Fruit fly (Drosophila melanogaster) whole organism, prepupa: Measurements from ENCODE around the gene PAN3.
A peak's percentile ranks its signal among the peaks of the same experiment; 100 is the strongest.

Experiments used
- Blimp-1 ChIP-seq: fragments of 200-800 bp; sonication (Bioruptor generic); optimal IDR thresholded peaks from 3 replicates; lab custom pipeline; 2017; ENCODE audit warnings: missing biosample characterization, missing genetic modification characterization, mild to moderate bottlenecking, moderate library complexity, missing genetic modification reagents
- CG10669 ChIP-seq: fragments of 200-800 bp; sonication (Bioruptor generic); optimal IDR thresholded peaks from 3 replicates; lab custom pipeline; 2018; ENCODE audit warnings: missing biosample characterization, mild to moderate bottlenecking, missing genetic modification characterization, moderate library complexity
- CG11294 ChIP-seq: fragments of 200-800 bp; sonication (Bioruptor generic); IDR thresholded peaks from 2 replicates; pipeline ENCODE4 v1.3.6; 2022; ENCODE audit warnings: missing biosample characterization, missing genetic modification characterization
- CG11762 ChIP-seq: fragments of 200-800 bp; sonication (Bioruptor generic); optimal IDR thresholded peaks from 3 replicates; lab custom pipeline; 2016; ENCODE audit warnings: missing biosample characterization, missing genetic modification characterization; ENCODE audit not compliant: insufficient read depth
- CG11902 ChIP-seq: fragments of 200-800 bp; sonication (Bioruptor generic); optimal IDR thresholded peaks from 3 replicates; lab custom pipeline; 2016; ENCODE audit warnings: missing biosample characterization, missing genetic modification characterization
- CG1621 ChIP-seq: fragments of 200-800 bp; sonication (Bioruptor generic); optimal IDR thresholded peaks from 3 replicates; lab custom pipeline; 2018; ENCODE audit warnings: missing biosample characterization, mild to moderate bottlenecking, missing genetic modification characterization
- CG16779 ChIP-seq: fragments of 200-800 bp; sonication (Bioruptor generic); optimal IDR thresholded peaks from 3 replicates; lab custom pipeline; 2017; ENCODE audit warnings: missing biosample characterization, mild to moderate bottlenecking, missing genetic modification characterization
- CG3032 ChIP-seq: fragments of 200-800 bp; optimal IDR thresholded peaks from 2 replicates; lab custom pipeline; 2019; ENCODE audit warnings: missing biosample characterization, mild to moderate bottlenecking, missing genetic modification characterization, moderate library complexity
- CG31627 ChIP-seq: fragments of 200-800 bp; sonication (Bioruptor generic); optimal IDR thresholded peaks from 3 replicates; lab custom pipeline; 2016; ENCODE audit warnings: missing biosample characterization, missing genetic modification characterization
- CG32006 ChIP-seq: fragments of 200-800 bp; sonication (Bioruptor generic); optimal IDR thresholded peaks from 3 replicates; lab custom pipeline; 2017; ENCODE audit warnings: missing biosample characterization, mild to moderate bottlenecking, missing genetic modification characterization
- CG34406 ChIP-seq: fragments of 200-800 bp; sonication (Bioruptor generic); optimal IDR thresholded peaks from 3 replicates; lab custom pipeline; 2016; ENCODE audit warnings: missing biosample characterization, missing genetic modification characterization
- CG6163 ChIP-seq: fragments of 200-800 bp; sonication (Bioruptor generic); IDR thresholded peaks from 3 replicates; pipeline ENCODE4 v1.3.6; 2022; ENCODE audit warnings: missing biosample characterization, missing genetic modification characterization
- CG6276 ChIP-seq: fragments of 200-800 bp; sonication (Bioruptor generic); optimal IDR thresholded peaks from 2 replicates; lab custom pipeline; 2017; ENCODE audit warnings: missing biosample characterization, mild to moderate bottlenecking, missing genetic modification characterization
- CG6792 ChIP-seq: fragments of 200-800 bp; sonication (Bioruptor generic); optimal IDR thresholded peaks from 3 replicates; lab custom pipeline; 2016; ENCODE audit warnings: missing biosample characterization, missing genetic modification characterization
- CG6808 ChIP-seq: fragments of 200-800 bp; sonication (Bioruptor generic); optimal IDR thresholded peaks from 3 replicates; lab custom pipeline; 2017; ENCODE audit warnings: missing biosample characterization, missing genetic modification characterization, mild to moderate bottlenecking, moderate library complexity, missing genetic modification reagents
- CG6854 ChIP-seq: fragments of 200-800 bp; sonication (Bioruptor generic); optimal IDR thresholded peaks from 2 replicates; lab custom pipeline; 2017; ENCODE audit warnings: missing biosample characterization, mild to moderate bottlenecking, missing genetic modification characterization
- CG7368 ChIP-seq: fragments of 200-800 bp; sonication (Bioruptor generic); optimal IDR thresholded peaks from 3 replicates; lab custom pipeline; 2016; ENCODE audit warnings: missing biosample characterization, missing genetic modification characterization
- CG8319 ChIP-seq: fragments of 200-800 bp; sonication (Bioruptor generic); optimal IDR thresholded peaks from 3 replicates; lab custom pipeline; 2016; ENCODE audit warnings: missing biosample characterization, missing genetic modification characterization
- CG8632 ChIP-seq: fragments of 200-800 bp; sonication (Bioruptor generic); optimal IDR thresholded peaks from 3 replicates; lab custom pipeline; 2016; ENCODE audit warnings: missing biosample characterization, missing genetic modification characterization
- CG9139 ChIP-seq: fragments of 200-800 bp; sonication (Bioruptor generic); optimal IDR thresholded peaks from 3 replicates; lab custom pipeline; 2017; ENCODE audit warnings: missing biosample characterization, mild to moderate bottlenecking, missing genetic modification characterization
- Eip78C ChIP-seq: fragments of 200-800 bp; sonication (Bioruptor generic); peaks from one replicate; lab custom pipeline; 2016; ENCODE audit warnings: missing biosample characterization, missing genetic modification characterization
- Eip93F ChIP-seq: fragments of 200-800 bp; sonication (Bioruptor generic); optimal IDR thresholded peaks from 2 replicates; lab custom pipeline; 2016; ENCODE audit warnings: missing biosample characterization, mild to moderate bottlenecking, missing genetic modification characterization
- Ets96B ChIP-seq: fragments of 200-800 bp; optimal IDR thresholded peaks from 2 replicates; lab custom pipeline; 2019; ENCODE audit warnings: missing biosample characterization, mild to moderate bottlenecking, missing genetic modification characterization, moderate library complexity
- Gug ChIP-seq: fragments of 200-800 bp; sonication (Bioruptor generic); IDR thresholded peaks from 2 replicates; pipeline ENCODE4 v1.3.6; 2022; ENCODE audit warnings: missing biosample characterization, missing genetic modification characterization
- Hr38 ChIP-seq: sonication (Bioruptor generic); optimal IDR thresholded peaks from 2 replicates; lab custom pipeline; 2016; ENCODE audit warnings: missing biosample characterization, missing genetic modification characterization
- Hr4 ChIP-seq: fragments of 200-800 bp; sonication (Bioruptor generic); optimal IDR thresholded peaks from 3 replicates; lab custom pipeline; 2016; ENCODE audit warnings: missing biosample characterization, missing genetic modification characterization
- Lpt ChIP-seq: fragments of 200-800 bp; sonication (Bioruptor generic); optimal IDR thresholded peaks from 3 replicates; lab custom pipeline; 2016; ENCODE audit warnings: missing biosample characterization, missing genetic modification characterization
- Met ChIP-seq: fragments of 200-800 bp; sonication (Bioruptor generic); optimal IDR thresholded peaks from 3 replicates; lab custom pipeline; 2016; ENCODE audit warnings: missing biosample characterization, missing genetic modification characterization
- OdsH ChIP-seq: fragments of 200-800 bp; sonication (Bioruptor generic); optimal IDR thresholded peaks from 3 replicates; lab custom pipeline; 2016; ENCODE audit warnings: missing biosample characterization, missing genetic modification characterization
- Sox102F ChIP-seq: fragments of 200-800 bp; sonication (Bioruptor generic); optimal IDR thresholded peaks from 2 replicates; lab custom pipeline; 2016; ENCODE audit warnings: missing biosample characterization, mild to moderate bottlenecking, missing genetic modification characterization
- Sox14 ChIP-seq: fragments of 200-800 bp; sonication (Bioruptor generic); optimal IDR thresholded peaks from 3 replicates; lab custom pipeline; 2016; ENCODE audit warnings: missing biosample characterization, missing genetic modification characterization
- Sox15 ChIP-seq: fragments of 200-800 bp; sonication (Bioruptor generic); optimal IDR thresholded peaks from 3 replicates; lab custom pipeline; 2016; ENCODE audit warnings: missing biosample characterization, missing genetic modification characterization
- achi ChIP-seq: fragments of 200-800 bp; sonication (Bioruptor generic); optimal IDR thresholded peaks from 3 replicates; lab custom pipeline; 2016; ENCODE audit warnings: missing biosample characterization, missing genetic modification characterization
- acj6 ChIP-seq: fragments of 200-800 bp; sonication (Bioruptor generic); optimal IDR thresholded peaks from 3 replicates; lab custom pipeline; 2016; ENCODE audit warnings: missing biosample characterization, missing genetic modification characterization
- cyc ChIP-seq: fragments of 200-800 bp; sonication (Bioruptor generic); optimal IDR thresholded peaks from 3 replicates; lab custom pipeline; 2016; ENCODE audit warnings: missing biosample characterization, missing genetic modification characterization
- dac ChIP-seq: fragments of 200-800 bp; sonication (Bioruptor generic); optimal IDR thresholded peaks from 2 replicates; lab custom pipeline; 2017; ENCODE audit warnings: missing biosample characterization, mild to moderate bottlenecking, missing genetic modification characterization
- dsx ChIP-seq: fragments of 200-800 bp; optimal IDR thresholded peaks from 3 replicates; lab custom pipeline; 2019; ENCODE audit warnings: missing biosample characterization, mild to moderate bottlenecking, missing genetic modification characterization, moderate library complexity; ENCODE audit not compliant: poor library complexity, severe bottlenecking
- esn ChIP-seq: fragments of 200-800 bp; sonication (Bioruptor generic); optimal IDR thresholded peaks from 2 replicates; lab custom pipeline; 2016; ENCODE audit warnings: missing biosample characterization, mild to moderate bottlenecking, missing genetic modification characterization, moderate library complexity
- fd59A ChIP-seq: fragments of 200-800 bp; sonication (Bioruptor generic); optimal IDR thresholded peaks from 2 replicates; lab custom pipeline; 2017; ENCODE audit warnings: missing biosample characterization, mild to moderate bottlenecking, missing genetic modification characterization, missing genetic modification reagents
- fd85E ChIP-seq: fragments of 200-800 bp; sonication (Bioruptor generic); optimal IDR thresholded peaks from 3 replicates; lab custom pipeline; 2016; ENCODE audit warnings: missing biosample characterization, missing genetic modification characterization
- lz ChIP-seq: fragments of 200-800 bp; sonication (Bioruptor generic); optimal IDR thresholded peaks from 3 replicates; lab custom pipeline; 2016; ENCODE audit warnings: missing biosample characterization, missing genetic modification characterization
- net ChIP-seq: fragments of 200-800 bp; sonication (Bioruptor generic); optimal IDR thresholded peaks from 3 replicates; lab custom pipeline; 2016; ENCODE audit warnings: missing biosample characterization, missing genetic modification characterization
- pdm3 ChIP-seq: fragments of 200-800 bp; sonication (Bioruptor generic); optimal IDR thresholded peaks from 3 replicates; lab custom pipeline; 2016; ENCODE audit warnings: missing biosample characterization, missing genetic modification characterization
- salr ChIP-seq, 2 experiments: fragments of 200-800 bp; sonication (Bioruptor generic); optimal IDR thresholded peaks; 3 replicates each; lab custom pipeline; 2016 to 2018; ENCODE audit warnings: missing biosample characterization in 2 of 2, missing genetic modification characterization in 2 of 2, mild to moderate bottlenecking in 1 of 2
- ss ChIP-seq, 2 experiments: fragments of 200-800 bp; sonication (Bioruptor generic); optimal IDR thresholded peaks; 2 replicates in 1 of 2; 3 replicates in 1 of 2; lab custom pipeline; 2017 to 2018; ENCODE audit warnings: mild to moderate bottlenecking in 2 of 2, missing biosample characterization in 2 of 2, missing genetic modification characterization in 2 of 2, moderate library complexity in 1 of 2
- svp ChIP-seq: fragments of 200-800 bp; sonication (Bioruptor generic); peaks from one replicate; lab custom pipeline; 2016; ENCODE audit warnings: missing biosample characterization, missing genetic modification characterization
- topi ChIP-seq: fragments of 200-800 bp; sonication (Bioruptor generic); optimal IDR thresholded peaks from 3 replicates; lab custom pipeline; 2016; ENCODE audit warnings: missing biosample characterization, missing genetic modification characterization
- vri ChIP-seq: fragments of 200-800 bp; sonication (Bioruptor generic); optimal IDR thresholded peaks from 3 replicates; lab custom pipeline; 2016; ENCODE audit warnings: missing biosample characterization, mild to moderate bottlenecking, missing genetic modification characterization

Gene PAN3

DNA sequence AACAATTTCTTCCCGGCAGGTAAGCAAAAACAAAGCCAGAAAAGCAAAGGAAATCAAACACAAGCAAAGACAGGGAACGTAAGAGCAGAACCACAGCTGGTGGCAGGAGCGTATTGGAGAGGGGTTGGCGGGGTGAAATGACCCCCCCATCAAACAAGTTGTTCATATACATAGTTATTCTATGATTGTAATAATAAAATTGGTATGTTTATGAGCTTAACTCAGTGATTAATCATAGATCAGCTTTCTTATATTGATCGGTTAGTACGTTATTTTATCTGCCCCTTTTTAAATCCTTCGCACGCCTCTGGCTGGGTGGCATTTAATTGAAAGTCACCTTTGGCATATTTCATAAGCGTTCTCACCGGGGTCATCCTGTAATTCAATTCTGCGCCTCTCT is 2.5 kb downstream of the PAN3 start (continued):
- TF ChIP-seq CG1621 (tag; lab: Kevin White, UChicago) (peak; percentile 55), CG32006 (GFP tag; lab: Kevin White, UChicago) (peak; percentile 26), lz (GFP tag; lab: Kevin White, UChicago) (peak; percentile 51), acj6 (GFP tag; lab: Kevin White, UChicago) (peak; percentile 51), dac (GFP tag; lab: Kevin White, UChicago) (no peak), fd85E (GFP tag; lab: Kevin White, UChicago) (no peak), Ets96B (tag; lab: Kevin White, UChicago) (peak; percentile 66), CG11902 (GFP tag; lab: Kevin White, UChicago) (peak; percentile 43), Blimp-1 (GFP tag; lab: Kevin White, UChicago) (no peak), cyc (GFP tag; lab: Kevin White, UChicago) (peak; percentile 51), CG6854 (GFP tag; lab: Kevin White, UChicago) (no peak), Hr4 (GFP tag; lab: Kevin White, UChicago) (peak; percentile 0), Met (GFP tag; lab: Kevin White, UChicago) (peak; percentile 61), CG16779 (tag; lab: Kevin White, UChicago) (no peak), Gug (GFP tag; lab: Robert Waterston, UW) (no peak; the same call in 1 of the 2 replicates)

DNA sequence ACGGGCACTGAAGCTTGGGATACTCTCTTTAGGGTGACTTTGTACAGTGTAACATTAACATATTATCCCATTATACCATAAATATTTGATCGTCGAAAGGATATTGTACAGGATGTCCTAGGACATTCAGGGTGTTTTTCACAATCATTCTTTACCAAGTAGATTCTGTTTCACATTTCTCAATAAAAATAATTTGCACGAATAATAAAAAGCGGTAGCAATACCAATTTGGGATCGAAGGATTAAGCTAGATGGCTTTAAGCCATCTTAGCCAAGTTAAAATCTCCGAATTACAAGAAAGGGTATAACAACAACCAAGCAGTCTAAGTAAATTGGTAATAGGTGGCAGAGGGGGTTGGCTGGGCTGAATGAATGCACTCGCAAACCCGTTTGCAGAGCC is 3.4 kb downstream of the PAN3 start:
- peak; percentile 55 for TF ChIP-seq achi (GFP tag; lab: Kevin White, UChicago)
- no peak for TF ChIP-seq CG1621 (tag; lab: Kevin White, UChicago)
- TF ChIP-seq esn (GFP tag; lab: Kevin White, UChicago): peak; percentile 66
- TF ChIP-seq CG7368 (GFP tag; lab: Kevin White, UChicago): peak; percentile 26
- peak; percentile 27 for TF ChIP-seq Blimp-1 (GFP tag; lab: Kevin White, UChicago)
- TF ChIP-seq CG11294 (GFP tag; lab: Robert Waterston, UW): no peak
- peak; percentile 8; the same call in 1 of the 3 replicates for TF ChIP-seq CG6163 (GFP tag; lab: Robert Waterston, UW)
- TF ChIP-seq Hr4 (GFP tag; lab: Kevin White, UChicago): peak; percentile 6
- TF ChIP-seq svp: peak; percentile 88
- TF ChIP-seq CG34406: peak; percentile 48
- peak; percentile 44 for TF ChIP-seq Sox15
- peak; percentile 44 for TF ChIP-seq pdm3 (GFP tag; lab: Kevin White, UChicago)
- TF ChIP-seq CG6808 (GFP tag; lab: Kevin White, UChicago): peak; percentile 48
- peak; percentile 51 for TF ChIP-seq CG8632 (GFP tag; lab: Kevin White, UChicago)
- TF ChIP-seq CG10669: peak; percentile 29
- TF ChIP-seq CG3032 (tag; lab: Kevin White, UChicago): peak; percentile 59
- peak; percentile 16 for TF ChIP-seq vri (GFP tag; lab: Kevin White, UChicago)
- TF ChIP-seq CG6276 (GFP tag; lab: Kevin White, UChicago): no peak
- peak; percentile 45 for TF ChIP-seq acj6 (GFP tag; lab: Kevin White, UChicago)
- no peak for TF ChIP-seq Eip93F (GFP tag; lab: Kevin White, UChicago)
- TF ChIP-seq fd59A (GFP tag; lab: Kevin White, UChicago): no peak
- TF ChIP-seq Lpt (GFP tag; lab: Kevin White, UChicago): no peak
- peak; percentile 79 for TF ChIP-seq Met (GFP tag; lab: Kevin White, UChicago)
- no peak for TF ChIP-seq ss (GFP tag; optimal IDR thresholded peaks at IDR 0.05; lab: Kevin White, UChicago)
- peak; percentile 47 for TF ChIP-seq Sox102F (GFP tag; lab: Kevin White, UChicago)
- TF ChIP-seq CG6854 (GFP tag; lab: Kevin White, UChicago): no peak
- TF ChIP-seq CG9139 (GFP tag; lab: Kevin White, UChicago): no peak
- TF ChIP-seq cyc (GFP tag; lab: Kevin White, UChicago): peak; percentile 62
- TF ChIP-seq CG11902 (GFP tag; lab: Kevin White, UChicago): peak; percentile 52
- TF ChIP-seq CG11762 (GFP tag; lab: Kevin White, UChicago): peak; percentile 7
- peak; percentile 76 for TF ChIP-seq CG31627 (GFP tag; lab: Kevin White, UChicago)
- TF ChIP-seq OdsH (GFP tag; lab: Kevin White, UChicago): peak; percentile 53
- TF ChIP-seq CG6792 (GFP tag; lab: Kevin White, UChicago): peak; percentile 55
- TF ChIP-seq Sox14 (GFP tag; lab: Kevin White, UChicago): peak; percentile 66
- peak; percentile 15 to 50 for TF ChIP-seq salr (GFP tag; optimal IDR thresholded peaks at IDR 0.05; lab: Kevin White, UChicago)
- TF ChIP-seq dsx (GFP tag; lab: Kevin White, UChicago): no peak
- TF ChIP-seq CG16779 (tag; lab: Kevin White, UChicago): no peak
- TF ChIP-seq Ets96B (tag; lab: Kevin White, UChicago): peak; percentile 51
- TF ChIP-seq Hr38: no peak
- peak; percentile 75 for TF ChIP-seq topi (GFP tag; lab: Kevin White, UChicago)
- TF ChIP-seq Eip78C (GFP tag; lab: Kevin White, UChicago): peak; percentile 91
- no peak for TF ChIP-seq CG8319 (GFP tag; lab: Kevin White, UChicago)
- TF ChIP-seq net: peak; percentile 13
